Worm (Caenorhabditis elegans) whole organism, young adult: ENCODE results near the gene rps-21.

ENCODE experiments used
- B0019.2 ChIP-seq: fragments of 200-800 bp; sonication (Bioruptor generic); conservative IDR thresholded peaks from 2 replicates; pipeline ENCODE4 v1.3.6; 2022; ENCODE audit warnings: missing genetic modification reagents, missing genetic modification characterization, missing compliant biosample characterization
- B0035.1 ChIP-seq: sonication (generic microtip); optimal IDR thresholded peaks from 2 replicates; lab custom pipeline; 2016; ENCODE audit warnings: missing genetic modification characterization, mild to moderate bottlenecking, missing compliant biosample characterization, missing genotype, missing genetic modification reagents
- B0261.1 ChIP-seq: sonication (generic microtip); optimal IDR thresholded peaks from 2 replicates; lab custom pipeline; 2016; ENCODE audit warnings: mild to moderate bottlenecking, missing genetic modification characterization, moderate library complexity, missing compliant biosample characterization
- C17E4.6 ChIP-seq: fragments of 200-800 bp; sonication (Bioruptor generic); IDR thresholded peaks from 2 replicates; pipeline ENCODE4 v1.3.6; 2022; ENCODE audit warnings: missing genetic modification reagents, missing genetic modification characterization, missing compliant biosample characterization
- D2030.7 ChIP-seq: fragments of 200-800 bp; sonication (Bioruptor generic); IDR thresholded peaks from 2 replicates; pipeline ENCODE4 v1.3.6; 2022; ENCODE audit warnings: missing genetic modification reagents, missing genetic modification characterization, missing compliant biosample characterization
- F22D6.2 ChIP-seq: sonication (generic microtip); optimal IDR thresholded peaks from 2 replicates; lab custom pipeline; 2016; ENCODE audit warnings: mild to moderate bottlenecking, missing genetic modification characterization, missing compliant biosample characterization
- F33H1.4 ChIP-seq: fragments of 200-800 bp; sonication (Bioruptor generic); IDR thresholded peaks from 2 replicates; pipeline ENCODE4 v1.3.6; 2022; ENCODE audit warnings: missing genetic modification reagents, missing genetic modification characterization, missing compliant biosample characterization
- F37B4.10 ChIP-seq: fragments of 200-800 bp; sonication (Bioruptor generic); IDR thresholded peaks from 2 replicates; pipeline ENCODE4 v1.3.6; 2022; ENCODE audit warnings: missing genetic modification characterization, missing compliant biosample characterization
- F55B11.4 ChIP-seq: sonication (generic microtip); optimal IDR thresholded peaks from 2 replicates; lab custom pipeline; 2016; ENCODE audit warnings: missing compliant biosample characterization, missing genetic modification characterization, borderline replicate concordance; ENCODE audit not compliant: insufficient read depth
- Y53F4B.3 ChIP-seq: fragments of 200-800 bp; sonication (Bioruptor generic); IDR thresholded peaks from 2 replicates; pipeline ENCODE4 v1.3.6; 2022; ENCODE audit warnings: missing genetic modification reagents, missing genetic modification characterization, missing compliant biosample characterization
- ama-1 ChIP-seq, 3 experiments: fragments of 150-350 bp in 1 of 3; sonication (generic microtip) in 2 of 3; optimal IDR thresholded peaks; 2 replicates each; lab custom pipeline; 2014 to 2018; ENCODE audit warnings: missing biosample characterization in 2 of 3, missing genetic modification characterization in 2 of 3, missing genetic modification reagents in 2 of 3
- aptf-2 ChIP-seq: fragments of 200-800 bp; sonication (Bioruptor generic); conservative IDR thresholded peaks from 2 replicates; pipeline ENCODE4 v1.3.6; 2022; ENCODE audit warnings: missing genetic modification reagents, missing genetic modification characterization, missing compliant biosample characterization
- atf-7 ChIP-seq: sonication (generic microtip); optimal IDR thresholded peaks from 2 replicates; lab custom pipeline; 2017; ENCODE audit warnings: mild to moderate bottlenecking, missing genetic modification characterization, missing compliant biosample characterization
- athp-1 ChIP-seq: sonication (generic microtip); optimal IDR thresholded peaks from 2 replicates; lab custom pipeline; 2017; ENCODE audit warnings: mild to moderate bottlenecking, missing genetic modification characterization, missing compliant biosample characterization
- attf-6 ChIP-seq: fragments of 200-800 bp; sonication (Bioruptor generic); IDR thresholded peaks from 2 replicates; pipeline ENCODE4 v1.3.6; 2022; ENCODE audit warnings: missing genetic modification reagents, missing genetic modification characterization, missing compliant biosample characterization
- bed-1 ChIP-seq: fragments of 200-800 bp; sonication (Bioruptor generic); IDR thresholded peaks from 2 replicates; pipeline ENCODE4 v1.3.6; 2022; ENCODE audit warnings: missing genetic modification reagents, missing genetic modification characterization, missing compliant biosample characterization
- bed-2 ChIP-seq: fragments of 200-800 bp; sonication (Bioruptor generic); IDR thresholded peaks from 2 replicates; pipeline ENCODE4 v1.3.6; 2022; ENCODE audit warnings: missing genetic modification reagents, missing genetic modification characterization, missing compliant biosample characterization
- ceh-79 ChIP-seq: sonication (generic microtip); optimal IDR thresholded peaks from 2 replicates; lab custom pipeline; 2017; ENCODE audit warnings: mild to moderate bottlenecking, missing genetic modification characterization, missing compliant biosample characterization
- dpff-1 ChIP-seq: sonication (generic microtip); optimal IDR thresholded peaks from 2 replicates; lab custom pipeline; 2017; ENCODE audit warnings: mild to moderate bottlenecking, missing genetic modification characterization, missing compliant biosample characterization
- fkh-3 ChIP-seq: sonication (generic microtip); optimal IDR thresholded peaks from 2 replicates; lab custom pipeline; 2016; ENCODE audit warnings: mild to moderate bottlenecking, missing genetic modification characterization, missing compliant biosample characterization
- him-1 ChIP-seq: sonication (generic microtip); optimal IDR thresholded peaks from 2 replicates; lab custom pipeline; 2016; ENCODE audit warnings: missing genotype, missing genetic modification reagents, missing genetic modification characterization, missing compliant biosample characterization
- hlh-12 ChIP-seq: sonication (generic microtip); optimal IDR thresholded peaks from 2 replicates; lab custom pipeline; 2016; ENCODE audit warnings: missing genetic modification characterization, missing compliant biosample characterization
- hlh-26 ChIP-seq: fragments of 200-800 bp; sonication (Bioruptor generic); conservative IDR thresholded peaks from 2 replicates; pipeline ENCODE4 v1.3.6; 2022; ENCODE audit warnings: missing genetic modification reagents, missing genetic modification characterization, missing compliant biosample characterization
- hmg-1.2 ChIP-seq: fragments of 200-800 bp; sonication (Bioruptor generic); IDR thresholded peaks from 2 replicates; pipeline ENCODE4 v1.3.6; 2022; ENCODE audit warnings: missing genetic modification reagents, missing genetic modification characterization, missing compliant biosample characterization
- lag-1 ChIP-seq: fragments of 200-800 bp; sonication (Bioruptor generic); IDR thresholded peaks from 2 replicates; pipeline ENCODE4 v1.3.6; 2022; ENCODE audit warnings: missing genetic modification reagents, missing genetic modification characterization, missing compliant biosample characterization
- let-607 ChIP-seq, 2 experiments: fragments of 200-800 bp in 1 of 2; sonication (Bioruptor generic) in 1 of 2; sonication (generic microtip) in 1 of 2; optimal IDR thresholded peaks; 2 replicates each; lab custom pipeline; 2016 to 2018; ENCODE audit warnings: mild to moderate bottlenecking in 2 of 2, missing compliant biosample characterization in 2 of 2, missing genetic modification characterization in 2 of 2, moderate library complexity in 2 of 2, missing genotype in 1 of 2
- lin-54 ChIP-seq: fragments of 200-800 bp; sonication (Bioruptor generic); optimal IDR thresholded peaks from 2 replicates; lab custom pipeline; 2018; ENCODE audit warnings: mild to moderate bottlenecking, missing genetic modification characterization, missing compliant biosample characterization
- madf-3 ChIP-seq: fragments of 200-800 bp; sonication (Bioruptor generic); IDR thresholded peaks from 2 replicates; pipeline ENCODE4 v1.3.6; 2022; ENCODE audit warnings: missing genetic modification reagents, missing genetic modification characterization, missing compliant biosample characterization
- madf-8 ChIP-seq: fragments of 200-800 bp; sonication (Bioruptor generic); conservative IDR thresholded peaks from 2 replicates; pipeline ENCODE4 v1.3.6; 2022; ENCODE audit warnings: missing genetic modification reagents, missing genetic modification characterization, missing compliant biosample characterization
- mcd-1 ChIP-seq: fragments of 200-800 bp; sonication (Bioruptor generic); IDR thresholded peaks from 2 replicates; pipeline ENCODE4 v1.3.6; 2022; ENCODE audit warnings: missing genetic modification reagents, missing genetic modification characterization, missing compliant biosample characterization
- nfya-1 ChIP-seq: sonication (generic microtip); optimal IDR thresholded peaks from 2 replicates; lab custom pipeline; 2017; ENCODE audit warnings: antibody characterized with exemption, missing compliant biosample characterization, missing genetic modification characterization, borderline replicate concordance; ENCODE audit not compliant: insufficient read depth
- nfya-2 ChIP-seq: fragments of 200-800 bp; sonication (Bioruptor generic); IDR thresholded peaks from 2 replicates; pipeline ENCODE4 v1.3.6; 2022; ENCODE audit warnings: missing genetic modification reagents, missing genetic modification characterization, missing compliant biosample characterization
- nhr-120 ChIP-seq: fragments of 200-800 bp; sonication (Bioruptor generic); IDR thresholded peaks from 2 replicates; pipeline ENCODE4 v1.3.6; 2022; ENCODE audit warnings: missing genetic modification characterization, missing compliant biosample characterization
- nhr-80 ChIP-seq: sonication (generic microtip); optimal IDR thresholded peaks from 2 replicates; lab custom pipeline; 2016; ENCODE audit warnings: missing genetic modification characterization, missing compliant biosample characterization
- pbrm-1 ChIP-seq: fragments of 200-800 bp; sonication (Bioruptor generic); IDR thresholded peaks from 2 replicates; pipeline ENCODE4 v1.3.6; 2022; ENCODE audit warnings: missing genetic modification reagents, missing genetic modification characterization, missing compliant biosample characterization
- pha-4 ChIP-seq: fragments of 150-350 bp; sonication (generic microtip); optimal IDR thresholded peaks from 2 replicates; lab custom pipeline; 2014; ENCODE audit warnings: missing biosample characterization, missing genetic modification reagents, missing genetic modification characterization
- rec-8 ChIP-seq, 2 experiments: sonication (generic microtip); optimal IDR thresholded peaks; 2 replicates each; lab custom pipeline; 2016; ENCODE audit warnings: mild to moderate bottlenecking in 2 of 2, missing genetic modification characterization in 2 of 2, missing genetic modification reagents in 2 of 2, missing genotype in 2 of 2, missing biosample characterization in 1 of 2, missing compliant biosample characterization in 1 of 2, moderate library complexity in 1 of 2
- repo-1 ChIP-seq: sonication (generic microtip); optimal IDR thresholded peaks from 2 replicates; lab custom pipeline; 2017; ENCODE audit warnings: mild to moderate bottlenecking, missing genetic modification characterization, missing compliant biosample characterization
- rpc-1 ChIP-seq, 2 experiments: fragments of 150-350 bp in 1 of 2; sonication (generic microtip) in 1 of 2; optimal IDR thresholded peaks; 2 replicates each; lab custom pipeline; 2014 to 2018; ENCODE audit warnings: missing biosample characterization in 1 of 2, missing genetic modification characterization in 1 of 2, missing genetic modification reagents in 1 of 2, missing genotype in 1 of 2
- snpc-1.3 ChIP-seq: sonication (generic microtip); optimal IDR thresholded peaks from 2 replicates; lab custom pipeline; 2017; ENCODE audit warnings: missing genetic modification characterization, mild to moderate bottlenecking, missing compliant biosample characterization, antibody characterized with exemption, moderate library complexity, missing genotype, missing genetic modification reagents; ENCODE audit not compliant: insufficient read depth
- sptf-2 ChIP-seq: fragments of 200-800 bp; sonication (Bioruptor generic); optimal IDR thresholded peaks from 2 replicates; lab custom pipeline; 2018; ENCODE audit warnings: mild to moderate bottlenecking, missing genetic modification characterization, missing compliant biosample characterization
- unc-130 ChIP-seq: sonication (generic microtip); optimal IDR thresholded peaks from 2 replicates; lab custom pipeline; 2016; ENCODE audit warnings: missing genetic modification reagents, missing genetic modification characterization, missing compliant biosample characterization
- unc-62 ChIP-seq: fragments of 150-350 bp; optimal IDR thresholded peaks from 2 replicates; lab custom pipeline; 2014; ENCODE audit warnings: missing biosample characterization, missing genetic modification reagents, missing genetic modification characterization
- xnd-1 ChIP-seq: sonication (generic microtip); optimal IDR thresholded peaks from 2 replicates; lab custom pipeline; 2016; ENCODE audit warnings: missing genotype, missing genetic modification reagents, missing genetic modification characterization, missing compliant biosample characterization
- ztf-3 ChIP-seq: fragments of 200-800 bp; sonication (Bioruptor generic); optimal IDR thresholded peaks from 2 replicates; lab custom pipeline; 2018; ENCODE audit warnings: mild to moderate bottlenecking, missing genetic modification characterization, missing compliant biosample characterization

rps-21 gene

ce11 chrIII:7212028-7212427 is 22.6 kb upstream of the rps-21 start:
- TF ChIP-seq nhr-80 (tag; lab: Kevin White, UChicago) (peak; percentile 50), xnd-1 (no peak), madf-8 (no peak), madf-3 (GFP tag; lab: Robert Waterston, UW) (no peak)

ce11 chrIII:7210486-7210885 is 21.1 kb upstream of the rps-21 start:
- no peak for TF ChIP-seq nfya-2 (GFP tag; lab: Robert Waterston, UW)
- no peak for TF ChIP-seq pha-4
- TF ChIP-seq mcd-1 (GFP tag; lab: Robert Waterston, UW), result 0 out of 2 replicates have a peak, but pooled peaks have one; percentile 6
- no peak for TF ChIP-seq pbrm-1
- no peak for TF ChIP-seq rec-8 (tag; optimal IDR thresholded peaks at IDR 0.05; lab: Kevin White, UChicago)
- no peak for TF ChIP-seq unc-130 (GFP tag; lab: Kevin White, UChicago)
- TF ChIP-seq rpc-1 (optimal IDR thresholded peaks at IDR 0.05; lab: Kevin White, UChicago), result no peak
- no peak for TF ChIP-seq rpc-1 (tag; optimal IDR thresholded peaks at IDR 0.05; lab: Kevin White, UChicago)
- no peak for TF ChIP-seq hlh-12
- TF ChIP-seq madf-3 (GFP tag; lab: Robert Waterston, UW), result peak; percentile 42; the same call in 1 of the 2 replicates
- no peak for TF ChIP-seq nfya-1 (tag; lab: Kevin White, UChicago)
- no peak for TF ChIP-seq B0261.1 (tag; lab: Kevin White, UChicago)
- no peak for TF ChIP-seq him-1 (tag; lab: Kevin White, UChicago)
- no peak for TF ChIP-seq F33H1.4 (GFP tag; lab: Robert Waterston, UW)
- no peak for TF ChIP-seq repo-1
- TF ChIP-seq attf-6 (GFP tag; lab: Robert Waterston, UW), result no peak

ce11 chrIII:7209721-7210120 is 20.3 kb upstream of the rps-21 start, which contains the start of gene R151.2:
Gene R151.2 (plus strand): TSS chrIII:7209967.
- TF ChIP-seq unc-130 (GFP tag; lab: Kevin White, UChicago) (no peak), nhr-120 (GFP tag; lab: Robert Waterston, UW) (no peak), hmg-1.2 (GFP tag; lab: Robert Waterston, UW) (peak; percentile 24; the same call in 1 of the 2 replicates), atf-7 (tag; lab: Kevin White, UChicago) (no peak), unc-62 (GFP tag; lab: Kevin White, UChicago) (no peak), fkh-3 (no peak), lin-54 (peak; percentile 53), ztf-3 (GFP tag; lab: Kevin White, UChicago) (no peak), bed-1 (GFP tag; lab: Robert Waterston, UW) (no peak), Y53F4B.3 (GFP tag; lab: Robert Waterston, UW) (no peak), D2030.7 (GFP tag; lab: Robert Waterston, UW) (no peak), bed-2 (no peak), F55B11.4 (tag; lab: Kevin White, UChicago) (no peak), F37B4.10 (no peak), dpff-1 (tag; lab: Kevin White, UChicago) (no peak), rec-8 (tag; optimal IDR thresholded peaks at IDR 0.05; lab: Kevin White, UChicago) (peak in 1 of 2 experiments; percentile 4), ceh-79 (tag; lab: Kevin White, UChicago) (no peak), aptf-2 (no peak), sptf-2 (GFP tag; lab: Kevin White, UChicago) (no peak), C17E4.6 (no peak), hlh-26 (GFP tag; lab: Robert Waterston, UW) (no peak), B0019.2 (GFP tag; lab: Robert Waterston, UW) (no peak), F22D6.2 (no peak), pha-4 (no peak), snpc-1.3 (no peak), ama-1 (optimal IDR thresholded peaks at IDR 0.05; lab: Kevin White, UChicago) (no peak), ama-1 (GFP tag; optimal IDR thresholded peaks at IDR 0.05; lab: Kevin White, UChicago) (peak in 1 of 2 experiments; percentile 61), lag-1 (GFP tag; lab: Robert Waterston, UW) (no peak), B0035.1 (tag; lab: Kevin White, UChicago) (no peak), let-607 (tag; optimal IDR thresholded peaks at IDR 0.05; lab: Kevin White, UChicago) (no peak), athp-1 (peak; percentile 12)
